Fruit fly (Drosophila melanogaster) whole organism, embryonic: ENCODE results near the gene Kaz1-ORFB.

ENCODE experiments used
- Adf1 ChIP-seq: fragments of 200-800 bp; sonication (Bioruptor generic); IDR thresholded peaks from 2 replicates; pipeline ENCODE4 v1.3.6; 2022; ENCODE audit warnings: missing biosample characterization, missing genetic modification characterization
- Antp ChIP-seq: fragments of 200-800 bp; sonication (Bioruptor generic); optimal IDR thresholded peaks from 3 replicates; lab custom pipeline; 2016; ENCODE audit warnings: missing biosample characterization, missing genetic modification characterization
- Bgb ChIP-seq: fragments of 200-800 bp; sonication (Bioruptor generic); IDR thresholded peaks from 2 replicates; pipeline ENCODE4 v1.3.6; 2022; ENCODE audit warnings: missing biosample characterization, missing genetic modification characterization; ENCODE audit not compliant: partially characterized antibody
- CG10321 ChIP-seq: fragments of 200-800 bp; sonication (Bioruptor generic); IDR thresholded peaks from 2 replicates; pipeline ENCODE4 v1.3.6; 2022; ENCODE audit warnings: missing biosample characterization, missing genetic modification characterization
- CG12299 ChIP-seq: fragments of 200-800 bp; sonication (Bioruptor generic); optimal IDR thresholded peaks from 2 replicates; lab custom pipeline; 2018; ENCODE audit warnings: missing biosample characterization, mild to moderate bottlenecking, missing genetic modification characterization
- CG12659 ChIP-seq: fragments of 200-800 bp; sonication (Bioruptor generic); optimal IDR thresholded peaks from 3 replicates; lab custom pipeline; 2017; ENCODE audit warnings: mild to moderate bottlenecking, missing biosample characterization, missing genetic modification reagents, missing genetic modification characterization
- CG13894 ChIP-seq: fragments of 200-800 bp; sonication (Bioruptor generic); optimal IDR thresholded peaks from 3 replicates; lab custom pipeline; 2018; ENCODE audit warnings: missing biosample characterization, mild to moderate bottlenecking, missing genetic modification characterization, moderate library complexity
- CG14710 ChIP-seq: fragments of 200-800 bp; sonication (Bioruptor generic); optimal IDR thresholded peaks from 3 replicates; lab custom pipeline; 2019; ENCODE audit warnings: missing biosample characterization, mild to moderate bottlenecking, missing genetic modification characterization, moderate library complexity
- CG14860 ChIP-seq: fragments of 200-800 bp; sonication (Bioruptor generic); IDR thresholded peaks from 3 replicates; pipeline ENCODE4 v1.3.6; 2022; ENCODE audit warnings: missing biosample characterization, missing genetic modification characterization; ENCODE audit not compliant: partially characterized antibody
- CG1603 ChIP-seq: fragments of 200-800 bp; sonication (Bioruptor generic); optimal IDR thresholded peaks from 2 replicates; lab custom pipeline; 2019; ENCODE audit warnings: missing biosample characterization, mild to moderate bottlenecking, missing genetic modification characterization, moderate library complexity
- CG17361 ChIP-seq: fragments of 200-800 bp; sonication (Bioruptor generic); IDR thresholded peaks from 3 replicates; pipeline ENCODE4 v1.3.6; 2022; ENCODE audit warnings: missing biosample characterization, missing genetic modification characterization
- CG2129 ChIP-seq: fragments of 200-800 bp; sonication (Bioruptor generic); IDR thresholded peaks from 2 replicates; pipeline ENCODE4 v1.3.6; 2022; ENCODE audit warnings: missing biosample characterization, missing genetic modification characterization; ENCODE audit not compliant: partially characterized antibody
- CG2202 ChIP-seq: fragments of 200-800 bp; sonication (Bioruptor generic); optimal IDR thresholded peaks from 2 replicates; lab custom pipeline; 2018; ENCODE audit warnings: missing biosample characterization, mild to moderate bottlenecking, missing genetic modification characterization
- CG34224 ChIP-seq: fragments of 200-800 bp; sonication (Bioruptor generic); IDR thresholded peaks from 3 replicates; pipeline ENCODE4 v1.3.6; 2022; ENCODE audit warnings: missing biosample characterization, missing genetic modification characterization; ENCODE audit not compliant: partially characterized antibody
- CG34422 ChIP-seq: fragments of 200-800 bp; sonication (Bioruptor generic); IDR thresholded peaks from 3 replicates; pipeline ENCODE4 v1.3.6; 2022; ENCODE audit warnings: missing biosample characterization, missing genetic modification characterization
- CG3995 ChIP-seq: fragments of 200-800 bp; sonication (Bioruptor generic); optimal IDR thresholded peaks from 3 replicates; lab custom pipeline; 2016; ENCODE audit warnings: missing biosample characterization, missing genetic modification characterization
- CG42726 ChIP-seq: fragments of 200-800 bp; sonication (Bioruptor generic); IDR thresholded peaks from 2 replicates; pipeline ENCODE4 v1.3.6; 2022; ENCODE audit warnings: missing biosample characterization, missing genetic modification characterization; ENCODE audit not compliant: partially characterized antibody
- CG9932 ChIP-seq: fragments of 200-800 bp; sonication (Bioruptor generic); IDR thresholded peaks from 2 replicates; pipeline ENCODE4 v1.3.6; 2022; ENCODE audit warnings: missing biosample characterization, missing genetic modification characterization
- CHES-1-like ChIP-seq: fragments of 200-800 bp; sonication (Bioruptor generic); optimal IDR thresholded peaks from 2 replicates; lab custom pipeline; 2016; ENCODE audit warnings: missing biosample characterization, missing genetic modification characterization
- Chrac-16 ChIP-seq: fragments of 200-800 bp; sonication (Bioruptor generic); optimal IDR thresholded peaks from 3 replicates; lab custom pipeline; 2016; ENCODE audit warnings: missing biosample characterization, missing genetic modification characterization
- Dbx ChIP-seq: fragments of 200-800 bp; sonication (Bioruptor generic); IDR thresholded peaks from 3 replicates; pipeline ENCODE4 v1.3.6; 2022; ENCODE audit warnings: missing biosample characterization, missing genetic modification characterization
- Eip74EF ChIP-seq, 2 experiments: fragments of 200-800 bp in 1 of 2; fragments of >200 bp in 1 of 2; sonication (Bioruptor generic) in 1 of 2; optimal IDR thresholded peaks; 2 replicates each; lab custom pipeline; 2017 to 2019; ENCODE audit warnings: missing biosample characterization in 2 of 2, missing genetic modification characterization in 2 of 2, mild to moderate bottlenecking in 1 of 2, moderate library complexity in 1 of 2
- Elba2 ChIP-seq: fragments of 200-800 bp; sonication (Bioruptor generic); optimal IDR thresholded peaks from 3 replicates; lab custom pipeline; 2016; ENCODE audit warnings: missing biosample characterization, missing genetic modification characterization
- Ets97D ChIP-seq: fragments of 200-800 bp; sonication (Bioruptor generic); optimal IDR thresholded peaks from 3 replicates; lab custom pipeline; 2016; ENCODE audit warnings: missing biosample characterization, missing genetic modification characterization
- HLH4C ChIP-seq: fragments of 200-800 bp; sonication (Bioruptor generic); IDR thresholded peaks from 3 replicates; pipeline ENCODE4 v1.3.6; 2022; ENCODE audit warnings: missing biosample characterization, missing genetic modification characterization; ENCODE audit not compliant: partially characterized antibody
- HLHmδ ChIP-seq: fragments of 200-800 bp; sonication (Bioruptor generic); optimal IDR thresholded peaks from 2 replicates; lab custom pipeline; 2018; ENCODE audit warnings: missing biosample characterization, mild to moderate bottlenecking, missing genetic modification characterization, moderate library complexity
- HmgD ChIP-seq: fragments of 200-800 bp; sonication (Bioruptor generic); optimal IDR thresholded peaks from 3 replicates; lab custom pipeline; 2016; ENCODE audit warnings: missing biosample characterization, missing genetic modification characterization
- HmgZ ChIP-seq: fragments of 200-800 bp; sonication (Bioruptor generic); optimal IDR thresholded peaks from 2 replicates; lab custom pipeline; 2018; ENCODE audit warnings: missing biosample characterization, mild to moderate bottlenecking, missing genetic modification characterization
- Lhr ChIP-seq: fragments of 200-800 bp; sonication (Bioruptor generic); optimal IDR thresholded peaks from 3 replicates; lab custom pipeline; 2017; ENCODE audit warnings: mild to moderate bottlenecking, missing biosample characterization, missing genetic modification reagents, missing genetic modification characterization
- MBD-R2 ChIP-seq: fragments of 200-800 bp; sonication (Bioruptor generic); IDR thresholded peaks from 2 replicates; pipeline ENCODE4 v1.3.6; 2022; ENCODE audit warnings: missing biosample characterization, missing genetic modification characterization
- Med ChIP-seq: fragments of 200-800 bp; sonication (Bioruptor generic); peaks from one replicate; lab custom pipeline; 2016; ENCODE audit warnings: missing biosample characterization, missing genetic modification characterization, mild to moderate bottlenecking, inconsistent platforms, moderate library complexity
- NC2α ChIP-seq: fragments of 200-800 bp; sonication (Bioruptor generic); optimal IDR thresholded peaks from 2 replicates; lab custom pipeline; 2016; ENCODE audit warnings: missing biosample characterization, missing genetic modification characterization
- Nf-YC ChIP-seq: fragments of 200-800 bp; optimal IDR thresholded peaks from 3 replicates; lab custom pipeline; 2019; ENCODE audit warnings: missing biosample characterization, mild to moderate bottlenecking, missing genetic modification characterization, moderate library complexity
- Opbp ChIP-seq: fragments of 200-800 bp; sonication (Bioruptor generic); IDR thresholded peaks from 3 replicates; pipeline ENCODE4 v1.3.6; 2022; ENCODE audit warnings: missing biosample characterization, missing genetic modification characterization; ENCODE audit not compliant: partially characterized antibody
- Rfx ChIP-seq: fragments of 200-800 bp; sonication (Bioruptor generic); IDR thresholded peaks from 2 replicates; pipeline ENCODE4 v1.3.6; 2022; ENCODE audit warnings: missing biosample characterization, missing genetic modification characterization
- YL-1 ChIP-seq: fragments of 200-800 bp; sonication (Bioruptor generic); optimal IDR thresholded peaks from 3 replicates; lab custom pipeline; 2017; ENCODE audit warnings: missing biosample characterization, mild to moderate bottlenecking, missing genetic modification characterization
- dm ChIP-seq: fragments of 200-800 bp; sonication (Bioruptor generic); optimal IDR thresholded peaks from 3 replicates; lab custom pipeline; 2016; ENCODE audit warnings: missing biosample characterization, missing genetic modification characterization
- ewg ChIP-seq: fragments of 200-800 bp; sonication (Bioruptor generic); optimal IDR thresholded peaks from 3 replicates; lab custom pipeline; 2017; ENCODE audit warnings: mild to moderate bottlenecking, missing biosample characterization, missing genetic modification reagents, missing genetic modification characterization
- exex ChIP-seq: fragments of 200-800 bp; sonication (Bioruptor generic); optimal IDR thresholded peaks from 4 replicates; lab custom pipeline; 2018; ENCODE audit warnings: missing biosample characterization, mild to moderate bottlenecking, missing genetic modification characterization, moderate library complexity
- ftz-f1 ChIP-seq: fragments of 200-800 bp; sonication (Bioruptor generic); optimal IDR thresholded peaks from 2 replicates; lab custom pipeline; 2016; ENCODE audit warnings: missing biosample characterization, missing genetic modification characterization
- inv ChIP-seq: fragments of 200-800 bp; sonication (Bioruptor generic); IDR thresholded peaks from 2 replicates; pipeline ENCODE4 v1.3.6; 2022; ENCODE audit warnings: missing biosample characterization, missing genetic modification characterization; ENCODE audit not compliant: partially characterized antibody
- jing ChIP-seq: fragments of 200-800 bp; sonication (Bioruptor generic); optimal IDR thresholded peaks from 2 replicates; lab custom pipeline; 2018; ENCODE audit warnings: missing biosample characterization, mild to moderate bottlenecking, missing genetic modification characterization
- kni ChIP-seq: fragments of 200-800 bp; sonication (Bioruptor generic); optimal IDR thresholded peaks from 3 replicates; lab custom pipeline; 2017; ENCODE audit warnings: mild to moderate bottlenecking, missing biosample characterization, missing genetic modification reagents, missing genetic modification characterization
- mld ChIP-seq: fragments of 200-800 bp; sonication (Bioruptor generic); IDR thresholded peaks from 3 replicates; pipeline ENCODE4 v1.3.6; 2022; ENCODE audit warnings: missing biosample characterization, missing genetic modification characterization; ENCODE audit not compliant: partially characterized antibody
- nerfin-2 ChIP-seq: fragments of 200-800 bp; sonication (Bioruptor generic); IDR thresholded peaks from 2 replicates; pipeline ENCODE4 v1.3.6; 2022; ENCODE audit warnings: missing biosample characterization, missing genetic modification characterization; ENCODE audit not compliant: partially characterized antibody
- peb ChIP-seq: fragments of 200-800 bp; sonication (Bioruptor generic); IDR thresholded peaks from 2 replicates; pipeline ENCODE4 v1.3.6; 2022; ENCODE audit warnings: missing biosample characterization, missing genetic modification characterization
- slou ChIP-seq: fragments of 200-800 bp; sonication (Bioruptor generic); optimal IDR thresholded peaks from 3 replicates; lab custom pipeline; 2016; ENCODE audit warnings: missing biosample characterization, missing genetic modification characterization
- sr ChIP-seq: fragments of 200-800 bp; sonication (Bioruptor generic); IDR thresholded peaks from 3 replicates; pipeline ENCODE4 v1.3.6; 2022; ENCODE audit warnings: missing biosample characterization, missing genetic modification characterization
- unc-4 ChIP-seq: fragments of 200-800 bp; sonication (Bioruptor generic); IDR thresholded peaks from 2 replicates; pipeline ENCODE4 v1.3.6; 2022; ENCODE audit warnings: missing biosample characterization, missing genetic modification characterization; ENCODE audit not compliant: partially characterized antibody

Kaz1-ORFB gene

dm6 chr3L:262724-263177, 46.3 kb downstream of the Kaz1-ORFB start (continued):
- TF ChIP-seq CG12299 (tag; lab: Kevin White, UChicago) (peak; percentile 2), ftz-f1 (GFP tag; lab: Kevin White, UChicago) (peak; percentile 29), kni (GFP tag; lab: Kevin White, UChicago) (peak; percentile 1), CG42726 (GFP tag; lab: Robert Waterston, UW) (peak; percentile 78; the same call in 1 of the 2 replicates), Rfx (GFP tag; lab: Robert Waterston, UW) (peak; percentile 43; the same call in 1 of the 2 replicates), HmgZ (tag; lab: Kevin White, UChicago) (peak; percentile 9), unc-4 (GFP tag; lab: Robert Waterston, UW) (peak; percentile 88), nerfin-2 (GFP tag; lab: Robert Waterston, UW) (peak; percentile 75), NC2α (GFP tag; lab: Kevin White, UChicago) (no peak), Adf1 (GFP tag; lab: Robert Waterston, UW) (0 out of 2 replicates have a peak, but pooled peaks have one; percentile 7), Eip74EF (GFP tag; optimal IDR thresholded peaks at IDR 0.05; lab: Kevin White, UChicago) (no peak), Lhr (GFP tag; lab: Kevin White, UChicago) (no peak), CG14860 (GFP tag; lab: Robert Waterston, UW) (peak; percentile 71), CG2129 (peak; percentile 67), Ets97D (GFP tag; lab: Kevin White, UChicago) (peak; percentile 28), YL-1 (peak; percentile 85), ewg (peak; percentile 70), CG10321 (GFP tag; lab: Robert Waterston, UW) (peak; percentile 50; the same call in 1 of the 2 replicates), mld (GFP tag; lab: Robert Waterston, UW) (peak; percentile 55; the same call in 1 of the 3 replicates), Bgb (GFP tag; lab: Robert Waterston, UW) (peak; percentile 81), sr (GFP tag; lab: Robert Waterston, UW) (no peak), HLHmδ (GFP tag; lab: Kevin White, UChicago) (no peak), exex (tag; lab: Kevin White, UChicago) (no peak), CG1603 (tag; lab: Kevin White, UChicago) (peak; percentile 26), HmgD (GFP tag; lab: Kevin White, UChicago) (no peak), peb (no peak), CG34422 (peak; percentile 65; the same call in 1 of the 3 replicates), Antp (GFP tag; lab: Kevin White, UChicago) (no peak), CG34224 (GFP tag; lab: Robert Waterston, UW) (peak; percentile 83), slou (GFP tag; lab: Kevin White, UChicago) (no peak), CG9932 (GFP tag; lab: Robert Waterston, UW) (peak; percentile 32; the same call in 1 of the 2 replicates), CG3995 (no peak), jing (no peak), Dbx (GFP tag; lab: Robert Waterston, UW) (peak; percentile 47; the same call in 1 of the 3 replicates), HLH4C (GFP tag; lab: Robert Waterston, UW) (peak; percentile 70), Chrac-16 (GFP tag; lab: Kevin White, UChicago) (no peak), dm (peak; percentile 98), MBD-R2 (GFP tag; lab: Robert Waterston, UW) (peak; percentile 51; the same call in 1 of the 2 replicates), Nf-YC (tag; lab: Kevin White, UChicago) (peak; percentile 43), CG12659 (GFP tag; lab: Kevin White, UChicago) (peak; percentile 34), inv (GFP tag; lab: Robert Waterston, UW) (peak; percentile 71), CG2202 (tag; lab: Kevin White, UChicago) (no peak), Opbp (GFP tag; lab: Robert Waterston, UW) (peak; percentile 84), CG13894 (tag; lab: Kevin White, UChicago) (peak; percentile 54), Elba2 (GFP tag; lab: Kevin White, UChicago) (no peak), CG14710 (peak; percentile 28), CHES-1-like (GFP tag; lab: Kevin White, UChicago) (peak; percentile 8), Med (GFP tag; lab: Kevin White, UChicago) (peak; percentile 79), CG17361 (GFP tag; lab: Robert Waterston, UW) (no peak)
